Worm (Caenorhabditis elegans) whole organism, L1 larva: ENCODE data around the gene lex-1.

ENCODE experiments used
- nhr-28 ChIP-seq: fragments of 150-350 bp; optimal IDR thresholded peaks from 2 replicates; lab custom pipeline; 2014; ENCODE audit warnings: missing biosample characterization, missing genetic modification characterization
- unc-86 ChIP-seq: sonication (generic microtip); optimal IDR thresholded peaks from 2 replicates; lab custom pipeline; 2016; ENCODE audit warnings: missing genetic modification characterization, missing compliant biosample characterization

DNA sequence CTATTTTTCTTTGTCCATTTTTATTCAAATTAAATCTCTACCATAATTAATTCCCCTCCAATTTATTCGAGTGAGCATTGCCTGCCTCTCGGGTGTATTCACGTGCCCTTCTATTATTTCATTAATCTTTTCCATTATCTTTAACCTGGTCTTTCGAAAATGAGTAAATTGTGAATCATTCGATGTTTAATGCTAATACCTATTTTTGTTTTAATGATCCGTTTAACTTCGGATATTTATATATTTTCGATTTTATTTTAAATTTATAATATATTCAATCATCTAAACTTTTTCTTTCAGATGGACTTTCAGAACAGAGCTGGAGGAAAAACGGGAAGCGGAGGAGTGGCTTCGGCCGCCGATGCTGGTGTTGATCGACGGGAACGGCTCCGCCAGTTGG is 4.9 kb downstream of the lex-1 start, which contains the start of gene repo-1:
- no peak for TF ChIP-seq unc-86
- no peak for TF ChIP-seq nhr-28 (tag; lab: Kevin White, UChicago)
